Worm (Caenorhabditis elegans): ENCODE results near the gene B0024.3.

DNA sequence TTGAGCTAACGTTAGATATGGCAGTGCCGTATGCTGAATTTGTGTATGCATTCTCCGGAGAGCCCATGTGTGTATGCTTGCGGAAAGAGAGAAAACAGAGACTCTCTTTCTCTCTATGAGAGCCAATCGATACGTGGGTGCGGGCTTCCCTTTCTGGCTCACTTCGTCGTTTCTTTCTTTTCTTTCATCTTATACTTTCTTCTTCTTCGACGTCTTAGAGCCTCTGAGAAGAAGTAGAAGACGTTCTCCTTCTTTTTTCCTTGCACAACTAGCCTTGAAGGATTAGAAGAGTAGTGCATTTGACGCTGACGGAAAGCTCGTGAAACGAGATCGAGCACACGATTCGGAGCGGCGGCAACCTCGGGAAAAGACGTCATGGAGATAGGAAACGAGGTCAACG lies 13.5 kb upstream of the B0024.3 start:
- TF ChIP-seq hlh-13 (GFP tag; optimal IDR thresholded peaks at IDR 0.05) (no peak), ceh-19 (GFP tag; optimal IDR thresholded peaks at IDR 0.05) (no peak)

Data from whole organism, late embryonic.